Worm (Caenorhabditis elegans) whole organism, L2 larva: ENCODE results near the gene zim-1.

Source experiments
- ceh-82 ChIP-seq: fragments of 150-350 bp; optimal IDR thresholded peaks from 2 replicates; lab custom pipeline; 2014; ENCODE audit warnings: missing biosample characterization, missing genetic modification characterization
- lin-11 ChIP-seq: fragments of 150-350 bp; sonication (generic microtip); optimal IDR thresholded peaks from 2 replicates; lab custom pipeline; 2014; ENCODE audit warnings: missing biosample characterization, missing genetic modification characterization, inconsistent platforms, mixed read lengths
- lin-13 ChIP-seq: fragments of 150-350 bp; optimal IDR thresholded peaks from 2 replicates; lab custom pipeline; 2014; ENCODE audit warnings: missing biosample characterization, missing genetic modification reagents, missing genetic modification characterization
- mab-5 ChIP-seq: fragments of 150-350 bp; optimal IDR thresholded peaks from 2 replicates; lab custom pipeline; 2014; ENCODE audit warnings: missing biosample characterization, missing genetic modification characterization
- mdl-1 ChIP-seq, 2 experiments: fragments of 150-350 bp in 1 of 2; sonication (generic microtip) in 1 of 2; optimal IDR thresholded peaks; 2 replicates each; lab custom pipeline; 2017; ENCODE audit warnings: missing biosample characterization in 2 of 2, missing genetic modification characterization in 2 of 2
- nhr-129 ChIP-seq: fragments of 150-350 bp; optimal IDR thresholded peaks from 2 replicates; lab custom pipeline; 2014; ENCODE audit warnings: missing biosample characterization, missing genetic modification characterization
- nhr-237 ChIP-seq: fragments of 150-350 bp; optimal IDR thresholded peaks from 2 replicates; lab custom pipeline; 2014; ENCODE audit warnings: missing biosample characterization, missing genetic modification characterization
- nhr-77 ChIP-seq: fragments of 150-350 bp; optimal IDR thresholded peaks from 2 replicates; lab custom pipeline; 2014; ENCODE audit warnings: missing biosample characterization, missing genetic modification characterization
- skn-1 ChIP-seq: sonication (generic microtip); optimal IDR thresholded peaks from 2 replicates; lab custom pipeline; 2017; ENCODE audit warnings: missing biosample characterization, missing genetic modification characterization
- zag-1 ChIP-seq: fragments of 150-350 bp; optimal IDR thresholded peaks from 2 replicates; lab custom pipeline; 2014; ENCODE audit warnings: missing biosample characterization, missing genetic modification characterization
- ztf-11 ChIP-seq: sonication (generic microtip); optimal IDR thresholded peaks from 2 replicates; lab custom pipeline; 2017; ENCODE audit warnings: missing biosample characterization, missing genetic modification characterization
- ztf-4 ChIP-seq: fragments of 150-350 bp; optimal IDR thresholded peaks from 2 replicates; lab custom pipeline; 2014; ENCODE audit warnings: missing biosample characterization, missing genetic modification characterization

DNA sequence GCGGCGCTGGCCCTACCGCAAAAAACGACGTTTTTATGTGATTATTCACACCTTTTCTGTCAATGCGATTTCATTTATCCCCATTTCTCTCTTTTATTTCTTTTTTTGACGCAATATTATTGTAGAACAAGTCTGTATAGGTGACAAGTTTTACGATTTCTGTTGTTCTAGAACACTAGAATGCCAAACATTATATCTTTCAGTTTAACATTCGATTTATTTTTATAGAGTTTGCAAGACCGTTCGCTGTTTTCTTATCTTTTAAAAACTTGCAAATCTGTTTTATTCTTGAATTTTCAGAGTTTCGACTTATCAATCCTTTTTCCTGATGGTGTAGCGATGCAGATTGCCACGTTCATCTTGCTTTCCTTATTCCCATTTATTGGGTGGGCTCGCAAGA, 29.2 kb downstream of the zim-1 start, which contains the start of gene efn-2:
- TF ChIP-seq lin-11 (tag; lab: Kevin White, UChicago) (no peak), mab-5 (tag; lab: Kevin White, UChicago) (no peak), nhr-77 (tag; lab: Kevin White, UChicago) (no peak), nhr-237 (tag; lab: Kevin White, UChicago) (no peak), skn-1 (no peak), zag-1 (no peak), mdl-1 (tag; optimal IDR thresholded peaks at IDR 0.05; lab: Kevin White, UChicago) (no peak), ztf-4 (tag; lab: Kevin White, UChicago) (no peak), lin-13 (GFP tag; lab: Kevin White, UChicago) (no peak), nhr-129 (tag; lab: Kevin White, UChicago) (no peak), ceh-82 (no peak), ztf-11 (no peak)
